Fruit fly (Drosophila melanogaster): Measurements from ENCODE around the gene Set8.
A peak's percentile ranks its signal among the peaks of the same experiment; 100 is the strongest.

Gene Set8

DNA sequence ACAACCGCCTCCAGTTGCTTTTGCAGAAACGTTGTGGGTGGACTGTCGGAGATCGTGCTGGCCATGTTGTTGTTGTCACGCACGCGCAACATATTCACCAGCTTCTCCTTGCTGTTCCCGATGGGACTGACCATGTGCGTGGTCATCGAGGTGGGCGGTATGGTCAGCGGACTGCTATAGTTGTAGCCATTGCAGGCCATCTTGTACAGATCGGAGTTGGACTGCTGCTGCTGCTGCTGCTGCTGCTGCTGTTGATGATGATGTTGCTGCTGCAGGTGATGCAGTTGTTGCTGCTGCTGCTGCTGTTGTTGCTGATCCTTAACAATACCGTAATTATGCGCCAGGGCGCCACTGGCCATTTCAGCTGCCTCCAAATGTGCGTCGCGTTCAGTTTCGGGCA lies 28.9 kb downstream of the Set8 start:
- TF ChIP-seq cad (GFP tag; optimal IDR thresholded peaks at IDR 0.05) = no peak
- no peak for TF ChIP-seq mam (GFP tag; optimal IDR thresholded peaks at IDR 0.05)
- TF ChIP-seq CG18764 (GFP tag; optimal IDR thresholded peaks at IDR 0.05) = no peak
- no peak for TF ChIP-seq luna (GFP tag; optimal IDR thresholded peaks at IDR 0.05)
- TF ChIP-seq esg (GFP tag; conservative IDR thresholded peaks at IDR 0.05) = no peak
- no peak for TF ChIP-seq seq (GFP tag; IDR thresholded peaks at IDR 0.05)
- TF ChIP-seq Dfd (GFP tag; optimal IDR thresholded peaks at IDR 0.05) = peak in 1 of 2 experiments; percentile 52
- TF ChIP-seq CG31224 (GFP tag; IDR thresholded peaks at IDR 0.05) = no peak
- no peak for TF ChIP-seq CG16779 (GFP tag; IDR thresholded peaks at IDR 0.05)
- TF ChIP-seq Dp (GFP tag; optimal IDR thresholded peaks at IDR 0.05) = no peak
- TF ChIP-seq Six4 (GFP tag; optimal IDR thresholded peaks at IDR 0.05) = no peak
- TF ChIP-seq lmd (GFP tag; IDR thresholded peaks at IDR 0.05) = no peak
- no peak for TF ChIP-seq Nf-YA (GFP tag; IDR thresholded peaks at IDR 0.05)
- no peak for TF ChIP-seq CG3838 (GFP tag; optimal IDR thresholded peaks at IDR 0.05)
- no peak for TF ChIP-seq Deaf1 (tag; optimal IDR thresholded peaks at IDR 0.05)
- TF ChIP-seq CG14050 (GFP tag; IDR thresholded peaks at IDR 0.05) = no peak
- 0 out of 3 replicates have a peak, but pooled peaks have one; percentile 12 for TF ChIP-seq H15 (GFP tag; IDR thresholded peaks at IDR 0.05)

DNA sequence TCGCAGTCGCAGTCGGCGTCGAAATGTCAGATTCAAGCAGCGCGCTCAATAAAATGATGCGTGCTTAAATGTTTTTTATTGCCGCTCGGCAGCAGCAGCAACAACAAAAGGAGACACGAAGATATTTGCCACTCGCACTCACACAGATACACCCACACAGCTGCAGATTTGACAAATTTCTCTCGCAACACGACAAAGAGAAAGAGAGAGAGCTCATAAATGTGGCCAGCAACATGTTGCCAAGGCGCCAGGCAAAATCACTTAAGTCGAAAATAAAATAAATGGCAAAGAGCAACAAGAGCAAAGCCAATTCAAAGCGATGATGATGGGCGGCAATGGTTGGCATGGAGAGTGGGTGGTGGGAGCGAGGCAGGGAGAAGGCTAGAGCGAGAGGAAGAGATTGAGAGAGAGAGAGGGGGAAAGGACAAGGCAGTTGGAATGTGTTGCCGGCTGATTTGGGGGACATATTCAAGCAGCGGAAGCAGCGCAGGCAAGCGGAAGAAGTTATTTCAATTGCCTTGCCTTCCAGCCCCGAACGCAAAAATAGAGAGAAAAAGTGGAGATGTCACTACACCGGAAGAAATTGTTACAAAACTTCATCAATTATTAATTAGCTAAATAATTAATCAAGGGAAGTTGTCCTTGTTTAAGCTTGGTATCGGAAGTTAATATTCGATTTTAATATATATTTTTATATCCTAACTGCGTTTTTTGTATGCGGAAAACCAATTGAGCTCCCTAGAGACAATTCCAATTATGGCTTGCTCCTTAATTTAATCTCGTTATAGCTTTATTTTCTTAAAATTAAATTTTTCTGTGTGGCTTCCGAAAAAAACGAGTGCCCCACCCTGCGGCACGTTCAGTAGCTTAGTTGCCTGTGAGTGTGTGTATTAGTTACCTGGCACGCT lies 31.3 kb downstream of the Set8 start:
- TF ChIP-seq CG17361 (GFP tag; IDR thresholded peaks at IDR 0.05) = peak; percentile 59
- peak; percentile 40 for TF ChIP-seq CG18011 (GFP tag; optimal IDR thresholded peaks at IDR 0.05)
- peak; percentile 75 for TF ChIP-seq CoRest (tag; optimal IDR thresholded peaks at IDR 0.05)
- no peak for TF ChIP-seq stwl (tag; optimal IDR thresholded peaks at IDR 0.05)
- peak; percentile 55 for TF ChIP-seq pros (GFP tag; optimal IDR thresholded peaks at IDR 0.05)
- peak; percentile 40 for TF ChIP-seq az2 (GFP tag; optimal IDR thresholded peaks at IDR 0.05)
- no peak for TF ChIP-seq CG3726 (GFP tag; IDR thresholded peaks at IDR 0.05)
- TF ChIP-seq dimm (GFP tag; IDR thresholded peaks at IDR 0.05) = no peak
- TF ChIP-seq crol (GFP tag; IDR thresholded peaks at IDR 0.05) = peak; percentile 14; the same call in 1 of the 2 replicates
- TF ChIP-seq CG9797 (GFP tag; optimal IDR thresholded peaks at IDR 0.05) = no peak
- TF ChIP-seq CkIIα-i1 (GFP tag; IDR thresholded peaks at IDR 0.05) = no peak
- peak; percentile 17 for TF ChIP-seq trh (GFP tag; optimal IDR thresholded peaks at IDR 0.05)
- peak; percentile 47; the same call in 1 of the 3 replicates for TF ChIP-seq CG34224 (GFP tag; IDR thresholded peaks at IDR 0.05; ENCODE audit: partially characterized antibody)
- TF ChIP-seq D19A (tag; optimal IDR thresholded peaks at IDR 0.05) = peak; percentile 49
- TF ChIP-seq tin (GFP tag; optimal IDR thresholded peaks at IDR 0.05) = peak; percentile 48
- peak; percentile 39; the same call in 2 of the 3 replicates for TF ChIP-seq tgo (GFP tag; IDR thresholded peaks at IDR 0.05)
- TF ChIP-seq CG10321 (GFP tag; IDR thresholded peaks at IDR 0.05) = no peak
- TF ChIP-seq grau (tag; optimal IDR thresholded peaks at IDR 0.05) = peak; percentile 78
- no peak for TF ChIP-seq Neu2 (GFP tag; optimal IDR thresholded peaks at IDR 0.05; ENCODE audit: borderline replicate concordance)
- peak; percentile 25 for TF ChIP-seq Jarid2 (GFP tag; optimal IDR thresholded peaks at IDR 0.05)
- no peak for TF ChIP-seq chm (GFP tag; IDR thresholded peaks at IDR 0.05)
- TF ChIP-seq toy (GFP tag; IDR thresholded peaks at IDR 0.05) = peak; percentile 16; the same call in 1 of the 2 replicates
- peak; percentile 66 for TF ChIP-seq CG17359 (tag; optimal IDR thresholded peaks at IDR 0.05)
- TF ChIP-seq pum (GFP tag; optimal IDR thresholded peaks at IDR 0.05) = no peak
- TF ChIP-seq sob (GFP tag; IDR thresholded peaks at IDR 0.05) = peak; percentile 49; the same call in 1 of the 2 replicates
- TF ChIP-seq Hr51 (GFP tag; optimal IDR thresholded peaks at IDR 0.05) = peak in 1 of 2 experiments; percentile 77
- TF ChIP-seq Vsx1 (GFP tag; optimal IDR thresholded peaks at IDR 0.05) = peak; percentile 20
- no peak for TF ChIP-seq crp (GFP tag; optimal IDR thresholded peaks at IDR 0.05)
- no peak for TF ChIP-seq knrl (GFP tag; IDR thresholded peaks at IDR 0.05; ENCODE audit: partially characterized antibody)
- TF ChIP-seq cad (GFP tag; optimal IDR thresholded peaks at IDR 0.05) = peak; percentile 57
- TF ChIP-seq CG13775 (GFP tag; optimal IDR thresholded peaks at IDR 0.05) = peak; percentile 53
- peak; percentile 88 for TF ChIP-seq CG18599 (GFP tag; optimal IDR thresholded peaks at IDR 0.05)

All from whole organism, embryonic.